Fruit fly (Drosophila melanogaster) whole organism, embryonic: ENCODE measurements around the gene glu.
A peak's percentile ranks its signal among the peaks of the same experiment; 100 is the strongest.

ENCODE experiments used
- B-H1 ChIP-seq: fragments of 200-800 bp; sonication (Bioruptor generic); IDR thresholded peaks from 3 replicates; pipeline ENCODE4 v1.3.6; 2022; ENCODE audit warnings: missing biosample characterization, missing genetic modification characterization
- Blimp-1 ChIP-seq: fragments of 200-800 bp; sonication (Bioruptor generic); optimal IDR thresholded peaks from 3 replicates; lab custom pipeline; 2018; ENCODE audit warnings: missing biosample characterization, missing genetic modification characterization, mild to moderate bottlenecking, moderate library complexity, missing genetic modification reagents
- BtbVII ChIP-seq: fragments of 200-800 bp; sonication (Bioruptor generic); optimal IDR thresholded peaks from 3 replicates; lab custom pipeline; 2017; ENCODE audit warnings: missing biosample characterization, mild to moderate bottlenecking, missing genetic modification characterization
- CG10543 ChIP-seq: fragments of 200-800 bp; sonication (Bioruptor generic); optimal IDR thresholded peaks from 3 replicates; lab custom pipeline; 2017; ENCODE audit warnings: missing biosample characterization, mild to moderate bottlenecking, missing genetic modification characterization, moderate library complexity
- CG11504 ChIP-seq: fragments of 200-800 bp; sonication (Bioruptor generic); optimal IDR thresholded peaks from 3 replicates; lab custom pipeline; 2019; ENCODE audit warnings: missing biosample characterization, mild to moderate bottlenecking, missing genetic modification characterization, moderate library complexity
- CG11696 ChIP-seq: fragments of 200-800 bp; sonication (Bioruptor generic); IDR thresholded peaks from 2 replicates; pipeline ENCODE4 v1.3.6; 2022; ENCODE audit warnings: missing biosample characterization, missing genetic modification characterization
- CG12071 ChIP-seq: fragments of 200-800 bp; sonication (Bioruptor generic); optimal IDR thresholded peaks from 3 replicates; lab custom pipeline; 2018; ENCODE audit warnings: missing biosample characterization, mild to moderate bottlenecking, missing genetic modification characterization
- CG12391 ChIP-seq: fragments of 200-800 bp; sonication (Bioruptor generic); optimal IDR thresholded peaks from 3 replicates; lab custom pipeline; 2018; ENCODE audit warnings: missing biosample characterization, mild to moderate bottlenecking, missing genetic modification characterization, moderate library complexity
- CG12744 ChIP-seq: fragments of 200-800 bp; sonication (Bioruptor generic); optimal IDR thresholded peaks from 2 replicates; lab custom pipeline; 2016; ENCODE audit warnings: missing biosample characterization, missing genetic modification characterization
- CG13775 ChIP-seq: fragments of 200-800 bp; sonication (Bioruptor generic); optimal IDR thresholded peaks from 3 replicates; lab custom pipeline; 2017; ENCODE audit warnings: missing biosample characterization, mild to moderate bottlenecking, missing genetic modification characterization
- CG17829 ChIP-seq: fragments of 200-800 bp; optimal IDR thresholded peaks from 2 replicates; lab custom pipeline; 2019; ENCODE audit warnings: missing biosample characterization, mild to moderate bottlenecking, missing genetic modification characterization, moderate library complexity
- CG18619 ChIP-seq: fragments of 200-800 bp; sonication (Bioruptor generic); optimal IDR thresholded peaks from 3 replicates; lab custom pipeline; 2017; ENCODE audit warnings: missing biosample characterization, mild to moderate bottlenecking, missing genetic modification characterization
- CG30020 ChIP-seq: fragments of 200-800 bp; optimal IDR thresholded peaks from 2 replicates; lab custom pipeline; 2019; ENCODE audit warnings: missing biosample characterization, mild to moderate bottlenecking, missing genetic modification characterization, moderate library complexity
- CG33213 ChIP-seq: fragments of 200-800 bp; sonication (Bioruptor generic); optimal IDR thresholded peaks from 3 replicates; lab custom pipeline; 2016; ENCODE audit warnings: missing biosample characterization, missing genetic modification characterization
- CG4707 ChIP-seq: fragments of 200-800 bp; sonication (Bioruptor generic); optimal IDR thresholded peaks from 2 replicates; lab custom pipeline; 2018; ENCODE audit warnings: missing biosample characterization, mild to moderate bottlenecking, missing genetic modification characterization, moderate library complexity
- CG6654 ChIP-seq: fragments of 200-800 bp; sonication (Bioruptor generic); optimal IDR thresholded peaks from 2 replicates; lab custom pipeline; 2017; ENCODE audit warnings: missing biosample characterization, mild to moderate bottlenecking, missing genetic modification characterization
- CG7745 ChIP-seq: fragments of 200-800 bp; sonication (Bioruptor generic); optimal IDR thresholded peaks from 2 replicates; lab custom pipeline; 2018; ENCODE audit warnings: missing biosample characterization, mild to moderate bottlenecking, missing genetic modification characterization, moderate library complexity
- CG7987 ChIP-seq: fragments of 200-800 bp; sonication (Bioruptor generic); optimal IDR thresholded peaks from 2 replicates; lab custom pipeline; 2018; ENCODE audit warnings: missing biosample characterization, mild to moderate bottlenecking, missing genetic modification characterization, moderate library complexity
- CG8281 ChIP-seq: fragments of 200-800 bp; sonication (Bioruptor generic); optimal IDR thresholded peaks from 2 replicates; lab custom pipeline; 2018; ENCODE audit warnings: missing biosample characterization, mild to moderate bottlenecking, missing genetic modification characterization, moderate library complexity
- CG8478 ChIP-seq: fragments of >200 bp; optimal IDR thresholded peaks from 2 replicates; lab custom pipeline; 2018
- CG8924 ChIP-seq: fragments of 200-800 bp; optimal IDR thresholded peaks from 3 replicates; lab custom pipeline; 2019; ENCODE audit warnings: missing biosample characterization, mild to moderate bottlenecking, missing genetic modification characterization, moderate library complexity
- CG9215 ChIP-seq: fragments of 200-800 bp; sonication (Bioruptor generic); IDR thresholded peaks from 2 replicates; pipeline ENCODE4 v1.3.6; 2022; ENCODE audit warnings: missing biosample characterization, missing genetic modification characterization
- CG9437 ChIP-seq: fragments of 200-800 bp; sonication (Bioruptor generic); optimal IDR thresholded peaks from 2 replicates; lab custom pipeline; 2018; ENCODE audit warnings: missing biosample characterization, mild to moderate bottlenecking, missing genetic modification characterization
- D ChIP-seq, 2 experiments: fragments of 200-800 bp in 1 of 2; fragments of >200 bp in 1 of 2; sonication (Bioruptor generic) in 1 of 2; optimal IDR thresholded peaks; 2 replicates in 1 of 2; 3 replicates in 1 of 2; lab custom pipeline; 2017; ENCODE audit warnings: mild to moderate bottlenecking in 1 of 2, missing biosample characterization in 1 of 2, missing genetic modification characterization in 1 of 2, missing genetic modification reagents in 1 of 2
- D19B ChIP-seq: fragments of 200-800 bp; sonication (Bioruptor generic); optimal IDR thresholded peaks from 2 replicates; lab custom pipeline; 2017; ENCODE audit warnings: missing biosample characterization, mild to moderate bottlenecking, missing genetic modification characterization
- HmgD ChIP-seq: fragments of 200-800 bp; sonication (Bioruptor generic); optimal IDR thresholded peaks from 3 replicates; lab custom pipeline; 2016; ENCODE audit warnings: missing biosample characterization, missing genetic modification characterization
- Hr78 ChIP-seq, 2 experiments: fragments of 200-800 bp in 1 of 2; fragments of >200 bp in 1 of 2; sonication (Bioruptor generic) in 1 of 2; optimal IDR thresholded peaks; 2 replicates each; lab custom pipeline; 2017 to 2019; ENCODE audit warnings: missing biosample characterization in 2 of 2, missing genetic modification characterization in 2 of 2, mild to moderate bottlenecking in 1 of 2, moderate library complexity in 1 of 2
- Hsf ChIP-seq: fragments of 200-800 bp; sonication (Bioruptor generic); optimal IDR thresholded peaks from 3 replicates; lab custom pipeline; 2016; ENCODE audit warnings: missing biosample characterization, missing genetic modification characterization
- MESR4 ChIP-seq: fragments of 200-800 bp; sonication (Bioruptor generic); optimal IDR thresholded peaks from 2 replicates; lab custom pipeline; 2018; ENCODE audit warnings: missing biosample characterization, mild to moderate bottlenecking, missing genetic modification characterization, moderate library complexity
- Meics ChIP-seq: fragments of 200-800 bp; sonication (Bioruptor generic); optimal IDR thresholded peaks from 2 replicates; lab custom pipeline; 2017; ENCODE audit warnings: missing biosample characterization, mild to moderate bottlenecking, missing genetic modification characterization
- Rfx ChIP-seq: fragments of 200-800 bp; sonication (Bioruptor generic); IDR thresholded peaks from 2 replicates; pipeline ENCODE4 v1.3.6; 2022; ENCODE audit warnings: missing biosample characterization, missing genetic modification characterization
- aop ChIP-seq: fragments of 200-800 bp; sonication (Bioruptor generic); IDR thresholded peaks from 2 replicates; pipeline ENCODE4 v1.3.6; 2022; ENCODE audit warnings: missing biosample characterization, missing genetic modification characterization
- ash1 ChIP-seq: fragments of 200-800 bp; sonication (Bioruptor generic); optimal IDR thresholded peaks from 2 replicates; lab custom pipeline; 2018; ENCODE audit warnings: missing biosample characterization, mild to moderate bottlenecking, missing genetic modification characterization
- ci ChIP-seq: fragments of 200-800 bp; sonication (Bioruptor generic); IDR thresholded peaks from 3 replicates; pipeline ENCODE4 v1.3.6; 2022; ENCODE audit warnings: missing biosample characterization, missing genetic modification characterization
- dmrt11E ChIP-seq: fragments of 200-800 bp; sonication (Bioruptor generic); optimal IDR thresholded peaks from 3 replicates; lab custom pipeline; 2018; ENCODE audit warnings: missing biosample characterization, mild to moderate bottlenecking, missing genetic modification characterization, moderate library complexity
- dmrt99B ChIP-seq: fragments of 200-800 bp; sonication (Bioruptor generic); optimal IDR thresholded peaks from 2 replicates; lab custom pipeline; 2018; ENCODE audit warnings: missing biosample characterization, mild to moderate bottlenecking, missing genetic modification characterization, moderate library complexity
- exex ChIP-seq: fragments of 200-800 bp; sonication (Bioruptor generic); optimal IDR thresholded peaks from 4 replicates; lab custom pipeline; 2018; ENCODE audit warnings: missing biosample characterization, mild to moderate bottlenecking, missing genetic modification characterization, moderate library complexity
- eyg ChIP-seq: fragments of 200-800 bp; sonication (Bioruptor generic); optimal IDR thresholded peaks from 3 replicates; lab custom pipeline; 2016; ENCODE audit warnings: missing biosample characterization, missing genetic modification characterization
- gfzf ChIP-seq: fragments of 200-800 bp; sonication (Bioruptor generic); optimal IDR thresholded peaks from 2 replicates; lab custom pipeline; 2016; ENCODE audit warnings: missing biosample characterization, mild to moderate bottlenecking, missing genetic modification characterization, moderate library complexity
- gro ChIP-seq: fragments of 200-800 bp; sonication (Bioruptor generic); optimal IDR thresholded peaks from 2 replicates; lab custom pipeline; 2016; ENCODE audit warnings: missing biosample characterization, missing genetic modification characterization
- lab ChIP-seq: fragments of 200-800 bp; sonication (Bioruptor generic); optimal IDR thresholded peaks from 3 replicates; lab custom pipeline; 2017; ENCODE audit warnings: missing biosample characterization, missing genetic modification characterization, mild to moderate bottlenecking, moderate library complexity, missing genetic modification reagents
- lilli ChIP-seq: fragments of 200-800 bp; sonication (Bioruptor generic); optimal IDR thresholded peaks from 3 replicates; lab custom pipeline; 2016; ENCODE audit warnings: missing biosample characterization, missing genetic modification characterization
- lmd ChIP-seq: fragments of 200-800 bp; sonication (Bioruptor generic); IDR thresholded peaks from 2 replicates; pipeline ENCODE4 v1.3.6; 2022; ENCODE audit warnings: missing biosample characterization, missing genetic modification characterization
- nerfin-1 ChIP-seq: fragments of 200-800 bp; sonication (Bioruptor generic); optimal IDR thresholded peaks from 3 replicates; lab custom pipeline; 2019; ENCODE audit warnings: missing biosample characterization, mild to moderate bottlenecking, missing genetic modification characterization, moderate library complexity
- nmo ChIP-seq: fragments of 200-800 bp; sonication (Bioruptor generic); optimal IDR thresholded peaks from 2 replicates; lab custom pipeline; 2018; ENCODE audit warnings: missing biosample characterization, mild to moderate bottlenecking, missing genetic modification characterization, moderate library complexity
- repo ChIP-seq: fragments of 200-800 bp; sonication (Bioruptor generic); optimal IDR thresholded peaks from 2 replicates; lab custom pipeline; 2016; ENCODE audit warnings: missing biosample characterization, missing genetic modification characterization
- sens-2 ChIP-seq: fragments of 200-800 bp; sonication (Bioruptor generic); IDR thresholded peaks from 2 replicates; pipeline ENCODE4 v1.3.6; 2022; ENCODE audit warnings: missing biosample characterization, missing genetic modification characterization
- sqz ChIP-seq: fragments of 200-800 bp; sonication (Bioruptor generic); optimal IDR thresholded peaks from 3 replicates; lab custom pipeline; 2018; ENCODE audit warnings: missing biosample characterization, mild to moderate bottlenecking, missing genetic modification characterization
- ssp ChIP-seq: fragments of 200-800 bp; sonication (Bioruptor generic); IDR thresholded peaks from 2 replicates; pipeline ENCODE4 v1.3.6; 2022; ENCODE audit warnings: missing biosample characterization, missing genetic modification characterization
- unpg ChIP-seq: fragments of 200-800 bp; sonication (Bioruptor generic); optimal IDR thresholded peaks from 3 replicates; lab custom pipeline; 2018; ENCODE audit warnings: missing biosample characterization, mild to moderate bottlenecking, missing genetic modification characterization, moderate library complexity

The glu gene

dm6 chr2L:16727578-16728023, 10.6 kb downstream of the glu start, which contains the start of gene VhaSFD (continued):
- TF ChIP-seq nerfin-1 (tag; lab: Kevin White, UChicago) (peak; percentile 5), sens-2 (GFP tag; lab: Robert Waterston, UW) (no peak), D19B (GFP tag; lab: Kevin White, UChicago) (no peak), HmgD (no peak), eyg (no peak), lmd (no peak), exex (no peak), ash1 (GFP tag; lab: Kevin White, UChicago) (no peak), CG9215 (GFP tag; lab: Robert Waterston, UW) (no peak), CG12391 (tag; lab: Kevin White, UChicago) (peak; percentile 44), Hsf (GFP tag; lab: Kevin White, UChicago) (no peak), nmo (peak; percentile 28), CG11504 (no peak), Hr78 (GFP tag; optimal IDR thresholded peaks at IDR 0.05; lab: Kevin White, UChicago) (no peak), gfzf (GFP tag; lab: Kevin White, UChicago) (peak; percentile 19), CG12744 (GFP tag; lab: Kevin White, UChicago) (no peak), CG12071 (no peak), Blimp-1 (GFP tag; lab: Kevin White, UChicago) (no peak), CG4707 (GFP tag; lab: Kevin White, UChicago) (no peak), CG33213 (GFP tag; lab: Kevin White, UChicago) (no peak), unpg (GFP tag; lab: Kevin White, UChicago) (peak; percentile 5), lab (no peak), repo (no peak), CG7745 (tag; lab: Kevin White, UChicago) (no peak), sqz (GFP tag; lab: Kevin White, UChicago) (no peak), Meics (GFP tag; lab: Kevin White, UChicago) (no peak), CG13775 (GFP tag; lab: Kevin White, UChicago) (no peak), ssp (GFP tag; lab: Robert Waterston, UW) (no peak), CG8924 (peak; percentile 32), CG8281 (tag; lab: Kevin White, UChicago) (no peak), gro (GFP tag; lab: Kevin White, UChicago) (peak; percentile 10), dmrt11E (tag; lab: Kevin White, UChicago) (no peak), CG10543 (GFP tag; lab: Kevin White, UChicago) (no peak), aop (GFP tag; lab: Robert Waterston, UW) (no peak), CG8478 (lab: Kevin White, UChicago) (no peak), CG18619 (GFP tag; lab: Kevin White, UChicago) (no peak), B-H1 (no peak), lilli (GFP tag; lab: Kevin White, UChicago) (peak; percentile 40), CG30020 (peak; percentile 41), CG9437 (GFP tag; lab: Kevin White, UChicago) (no peak), MESR4 (GFP tag; lab: Kevin White, UChicago) (peak; percentile 100), dmrt99B (tag; lab: Kevin White, UChicago) (no peak), Rfx (GFP tag; lab: Robert Waterston, UW) (peak; percentile 59; the same call in 1 of the 2 replicates), D (optimal IDR thresholded peaks at IDR 0.05; lab: Kevin White, UChicago) (no peak), D (GFP tag; optimal IDR thresholded peaks at IDR 0.05; lab: Kevin White, UChicago) (no peak), CG7987 (GFP tag; lab: Kevin White, UChicago) (peak; percentile 67), CG11696 (GFP tag; lab: Robert Waterston, UW) (no peak), BtbVII (GFP tag; lab: Kevin White, UChicago) (peak; percentile 3), CG6654 (GFP tag; lab: Kevin White, UChicago) (no peak), ci (GFP tag; lab: Robert Waterston, UW) (0 out of 3 replicates have a peak, but pooled peaks have one; percentile 5), CG17829 (tag; lab: Kevin White, UChicago) (peak; percentile 56)
